ENCODE assay signal across 1 fruit fly cellular context in the genomic region with DNA sequence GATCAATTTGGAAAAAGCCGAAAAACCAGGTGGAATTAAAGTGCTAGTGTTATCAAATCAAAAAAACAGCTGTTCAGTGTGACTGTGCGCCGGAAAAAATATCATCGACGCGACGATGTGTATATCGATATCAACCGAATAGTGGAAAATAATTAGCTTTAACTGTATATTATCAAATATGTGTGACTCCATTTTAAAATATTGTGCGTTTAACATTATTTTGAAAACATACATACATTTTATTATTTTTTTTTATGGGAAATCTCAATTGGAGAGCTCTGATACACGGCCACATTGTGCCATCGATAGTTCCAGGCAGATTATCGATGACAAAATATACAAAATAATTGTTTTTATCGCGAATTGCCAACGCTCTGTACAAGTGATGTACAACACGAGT.
TF ChIP-seq lines count a peak whose summit lies in the region.

A gene (minus strand): TSS at position 75 of the 400 bp plus-strand sequence.
A gene (plus strand): TSS at position 347 of the 400 bp plus-strand sequence.

TF ChIP-seq in whole organism, embryonic, 481 proteins besides CTCF, POLR2A, EP300 and RAD21 (continued from another document and continues in another):
- peak; percentile 23 for TF ChIP-seq Xbp1 (GFP tag; optimal IDR thresholded peaks at IDR 0.05; lab: Kevin White, UChicago)
- TF ChIP-seq CG13775 (GFP tag; optimal IDR thresholded peaks at IDR 0.05; lab: Kevin White, UChicago), result peak; percentile 16
- no peak for TF ChIP-seq CG11696 (GFP tag; IDR thresholded peaks at IDR 0.05; lab: Robert Waterston, UW)
- TF ChIP-seq slp2 (GFP tag; optimal IDR thresholded peaks at IDR 0.05; lab: Kevin White, UChicago), result no peak
- TF ChIP-seq CG6683 (GFP tag; optimal IDR thresholded peaks at IDR 0.05; lab: Kevin White, UChicago), result no peak
- no peak for TF ChIP-seq schlank (tag; optimal IDR thresholded peaks at IDR 0.05; lab: Kevin White, UChicago)
- no peak for TF ChIP-seq CG14014 (GFP tag; IDR thresholded peaks at IDR 0.05; lab: Robert Waterston, UW)
- TF ChIP-seq CG8478 (optimal IDR thresholded peaks at IDR 0.05; lab: Kevin White, UChicago), result no peak
- TF ChIP-seq CG14050 (GFP tag; IDR thresholded peaks at IDR 0.05; lab: Robert Waterston, UW), result no peak
- TF ChIP-seq CG31388 (GFP tag; optimal IDR thresholded peaks at IDR 0.05; lab: Kevin White, UChicago), result no peak
- TF ChIP-seq ems (GFP tag; optimal IDR thresholded peaks at IDR 0.05; lab: Kevin White, UChicago), result no peak
- TF ChIP-seq fd96Cb (tag; optimal IDR thresholded peaks at IDR 0.05; lab: Kevin White, UChicago), result no peak
- 0 out of 3 replicates have a peak, but pooled peaks have one; percentile 17 for TF ChIP-seq gce (GFP tag; IDR thresholded peaks at IDR 0.05; lab: Robert Waterston, UW)
- TF ChIP-seq disco-r (GFP tag; optimal IDR thresholded peaks at IDR 0.05; lab: Kevin White, UChicago), result no peak
- no peak for TF ChIP-seq gro (GFP tag; optimal IDR thresholded peaks at IDR 0.05; lab: Kevin White, UChicago)
- peak; percentile 81 for TF ChIP-seq CG2116 (GFP tag; optimal IDR thresholded peaks at IDR 0.05; lab: Kevin White, UChicago)
- peak; percentile 93 for TF ChIP-seq CG15514 (GFP tag; optimal IDR thresholded peaks at IDR 0.05; lab: Kevin White, UChicago)
- TF ChIP-seq D (optimal IDR thresholded peaks at IDR 0.05; lab: Kevin White, UChicago), result no peak
- no peak for TF ChIP-seq D (GFP tag; optimal IDR thresholded peaks at IDR 0.05; lab: Kevin White, UChicago)
- TF ChIP-seq CG31224 (GFP tag; IDR thresholded peaks at IDR 0.05; lab: Robert Waterston, UW), result no peak
- TF ChIP-seq dysf (GFP tag; IDR thresholded peaks at IDR 0.05; lab: Robert Waterston, UW), result no peak
- no peak for TF ChIP-seq sens-2 (GFP tag; IDR thresholded peaks at IDR 0.05; lab: Robert Waterston, UW)
- no peak for TF ChIP-seq Dek (tag; optimal IDR thresholded peaks at IDR 0.05; lab: Kevin White, UChicago)
- no peak for TF ChIP-seq nom (GFP tag; optimal IDR thresholded peaks at IDR 0.05; lab: Kevin White, UChicago)
- TF ChIP-seq CG14965 (GFP tag; optimal IDR thresholded peaks at IDR 0.05; lab: Kevin White, UChicago; ENCODE audit: borderline replicate concordance), result no peak
- no peak for TF ChIP-seq gcm2 (GFP tag; optimal IDR thresholded peaks at IDR 0.05; lab: Kevin White, UChicago)
- peak; percentile 29; the same call in 1 of the 3 replicates for TF ChIP-seq zen2 (GFP tag; IDR thresholded peaks at IDR 0.05; lab: Robert Waterston, UW; ENCODE audit: partially characterized antibody)
- TF ChIP-seq Ravus (GFP tag; IDR thresholded peaks at IDR 0.05; lab: Robert Waterston, UW), result no peak
- TF ChIP-seq sim (GFP tag; IDR thresholded peaks at IDR 0.05; lab: Robert Waterston, UW), result no peak
- no peak for TF ChIP-seq CG2202 (tag; optimal IDR thresholded peaks at IDR 0.05; lab: Kevin White, UChicago)
- TF ChIP-seq CG7745 (tag; optimal IDR thresholded peaks at IDR 0.05; lab: Kevin White, UChicago), result no peak
- TF ChIP-seq CG17912 (GFP tag; optimal IDR thresholded peaks at IDR 0.05; lab: Kevin White, UChicago), result no peak
- no peak for TF ChIP-seq klu (GFP tag; IDR thresholded peaks at IDR 0.05; lab: Robert Waterston, UW)
- peak in 1 of 2 experiments; percentile 51 for TF ChIP-seq Pdp1 (GFP tag; optimal IDR thresholded peaks at IDR 0.05; lab: Kevin White, UChicago)
- no peak for TF ChIP-seq mirr (GFP tag; optimal IDR thresholded peaks at IDR 0.05; lab: Kevin White, UChicago)
- no peak for TF ChIP-seq Blimp-1 (GFP tag; optimal IDR thresholded peaks at IDR 0.05; lab: Kevin White, UChicago)
- no peak for TF ChIP-seq Chrac-16 (GFP tag; optimal IDR thresholded peaks at IDR 0.05; lab: Kevin White, UChicago)
- TF ChIP-seq CG10147 (GFP tag; optimal IDR thresholded peaks at IDR 0.05; lab: Kevin White, UChicago), result no peak
- TF ChIP-seq Atf6 (GFP tag; IDR thresholded peaks at IDR 0.05; lab: Robert Waterston, UW), result no peak
- TF ChIP-seq onecut (GFP tag; IDR thresholded peaks at IDR 0.05; lab: Robert Waterston, UW), result no peak
- TF ChIP-seq luna (GFP tag; optimal IDR thresholded peaks at IDR 0.05; lab: Kevin White, UChicago), result no peak
- TF ChIP-seq CG8281 (tag; optimal IDR thresholded peaks at IDR 0.05; lab: Kevin White, UChicago), result no peak
- no peak for TF ChIP-seq CG16779 (GFP tag; IDR thresholded peaks at IDR 0.05; lab: Robert Waterston, UW)
- peak; percentile 76 for TF ChIP-seq Bgb (GFP tag; IDR thresholded peaks at IDR 0.05; lab: Robert Waterston, UW; ENCODE audit: partially characterized antibody)
- TF ChIP-seq grau (tag; optimal IDR thresholded peaks at IDR 0.05; lab: Kevin White, UChicago), result peak; percentile 23
- TF ChIP-seq cad (GFP tag; optimal IDR thresholded peaks at IDR 0.05; lab: Kevin White, UChicago), result no peak
- TF ChIP-seq Sox102F (GFP tag; optimal IDR thresholded peaks at IDR 0.05; lab: Kevin White, UChicago), result no peak
- peak; percentile 60; the same call in 1 of the 3 replicates for TF ChIP-seq CG7963 (GFP tag; IDR thresholded peaks at IDR 0.05; lab: Robert Waterston, UW; ENCODE audit: partially characterized antibody)
- TF ChIP-seq D19B (GFP tag; optimal IDR thresholded peaks at IDR 0.05; lab: Kevin White, UChicago), result no peak
- TF ChIP-seq her (GFP tag; optimal IDR thresholded peaks at IDR 0.05; lab: Kevin White, UChicago), result no peak
- TF ChIP-seq CG8388 (GFP tag; optimal IDR thresholded peaks at IDR 0.05; lab: Kevin White, UChicago), result no peak
- no peak for TF ChIP-seq CG30020 (tag; optimal IDR thresholded peaks at IDR 0.05; lab: Kevin White, UChicago)
- no peak for TF ChIP-seq Hmx (GFP tag; optimal IDR thresholded peaks at IDR 0.05; lab: Kevin White, UChicago)
- peak; percentile 68 for TF ChIP-seq Med (GFP tag; lab: Kevin White, UChicago)
- TF ChIP-seq jigr1 (GFP tag; IDR thresholded peaks at IDR 0.05; lab: Robert Waterston, UW), result no peak
- TF ChIP-seq NFAT (GFP tag; IDR thresholded peaks at IDR 0.05; lab: Robert Waterston, UW), result no peak
- TF ChIP-seq CG33557 (GFP tag; optimal IDR thresholded peaks at IDR 0.05; lab: Kevin White, UChicago), result no peak
- peak; percentile 24; the same call in 1 of the 2 replicates for TF ChIP-seq CG6272 (GFP tag; IDR thresholded peaks at IDR 0.05; lab: Robert Waterston, UW)
- no peak for TF ChIP-seq Hand (GFP tag; optimal IDR thresholded peaks at IDR 0.05; lab: Kevin White, UChicago)
- TF ChIP-seq Kr (GFP tag; optimal IDR thresholded peaks at IDR 0.05; lab: Kevin White, UChicago), result no peak
- TF ChIP-seq dpn (GFP tag; optimal IDR thresholded peaks at IDR 0.05; lab: Kevin White, UChicago), result peak; percentile 25 to 28
- TF ChIP-seq CG11398 (GFP tag; optimal IDR thresholded peaks at IDR 0.05; lab: Kevin White, UChicago), result no peak
- peak; percentile 78 for TF ChIP-seq inv (GFP tag; IDR thresholded peaks at IDR 0.05; lab: Robert Waterston, UW; ENCODE audit: partially characterized antibody)
- no peak for TF ChIP-seq wdn (GFP tag; IDR thresholded peaks at IDR 0.05; lab: Robert Waterston, UW)
- no peak for TF ChIP-seq tll (GFP tag; optimal IDR thresholded peaks at IDR 0.05; lab: Kevin White, UChicago)
- TF ChIP-seq CG11093 (GFP tag; IDR thresholded peaks at IDR 0.05; lab: Robert Waterston, UW), result no peak
- no peak for TF ChIP-seq pb (GFP tag; optimal IDR thresholded peaks at IDR 0.05; lab: Kevin White, UChicago)
- TF ChIP-seq TFAM (GFP tag; optimal IDR thresholded peaks at IDR 0.05; lab: Kevin White, UChicago), result no peak
- TF ChIP-seq ato (GFP tag; IDR thresholded peaks at IDR 0.05; lab: Robert Waterston, UW; ENCODE audit: partially characterized antibody), result 0 out of 2 replicates have a peak, but pooled peaks have one; percentile 17
- no peak for TF ChIP-seq CG7271 (tag; optimal IDR thresholded peaks at IDR 0.05; lab: Kevin White, UChicago)
- TF ChIP-seq Atf3 (GFP tag; optimal IDR thresholded peaks at IDR 0.05; lab: Kevin White, UChicago), result no peak
- no peak for TF ChIP-seq odd (GFP tag; optimal IDR thresholded peaks at IDR 0.05; lab: Kevin White, UChicago)
- no peak for TF ChIP-seq fd64A (GFP tag; optimal IDR thresholded peaks at IDR 0.05; lab: Kevin White, UChicago)
- TF ChIP-seq Rx (GFP tag; IDR thresholded peaks at IDR 0.05; lab: Robert Waterston, UW), result no peak
- no peak for TF ChIP-seq p53 (GFP tag; optimal IDR thresholded peaks at IDR 0.05; lab: Kevin White, UChicago)
- TF ChIP-seq tio (GFP tag; optimal IDR thresholded peaks at IDR 0.05; lab: Kevin White, UChicago), result no peak
- no peak for TF ChIP-seq nau (GFP tag; optimal IDR thresholded peaks at IDR 0.05; lab: Kevin White, UChicago)
- no peak for TF ChIP-seq ab (GFP tag; optimal IDR thresholded peaks at IDR 0.05; lab: Kevin White, UChicago)
- no peak for TF ChIP-seq exex (tag; optimal IDR thresholded peaks at IDR 0.05; lab: Kevin White, UChicago)
- peak; percentile 71 for TF ChIP-seq CG9797 (GFP tag; optimal IDR thresholded peaks at IDR 0.05; lab: Kevin White, UChicago)
- TF ChIP-seq gt (GFP tag; IDR thresholded peaks at IDR 0.05; lab: Robert Waterston, UW), result no peak
- peak; percentile 52 for TF ChIP-seq YL-1 (GFP tag; optimal IDR thresholded peaks at IDR 0.05; lab: Kevin White, UChicago)
- no peak for TF ChIP-seq so (GFP tag; IDR thresholded peaks at IDR 0.05; lab: Robert Waterston, UW)
- TF ChIP-seq otp (GFP tag; IDR thresholded peaks at IDR 0.05; lab: Robert Waterston, UW), result no peak
- TF ChIP-seq phol (tag; optimal IDR thresholded peaks at IDR 0.05; lab: Kevin White, UChicago), result peak; percentile 22
- TF ChIP-seq bcd (GFP tag; optimal IDR thresholded peaks at IDR 0.05; lab: Kevin White, UChicago), result no peak
- TF ChIP-seq CG3407 (GFP tag; optimal IDR thresholded peaks at IDR 0.05; lab: Kevin White, UChicago), result no peak
- TF ChIP-seq CG11247 (GFP tag; IDR thresholded peaks at IDR 0.05; lab: Robert Waterston, UW), result no peak
- no peak for TF ChIP-seq C15 (GFP tag; IDR thresholded peaks at IDR 0.05; lab: Robert Waterston, UW)
- TF ChIP-seq kah (GFP tag; optimal IDR thresholded peaks at IDR 0.05; lab: Kevin White, UChicago), result no peak
- TF ChIP-seq CG4820 (GFP tag; optimal IDR thresholded peaks at IDR 0.05; lab: Kevin White, UChicago), result no peak
- peak; percentile 80 for TF ChIP-seq hb (GFP tag; IDR thresholded peaks at IDR 0.05; lab: Robert Waterston, UW; ENCODE audit: partially characterized antibody)
- TF ChIP-seq CG4404 (GFP tag; IDR thresholded peaks at IDR 0.05; lab: Robert Waterston, UW), result no peak
- TF ChIP-seq az2 (GFP tag; optimal IDR thresholded peaks at IDR 0.05; lab: Kevin White, UChicago), result no peak
- no peak for TF ChIP-seq jumu (GFP tag; optimal IDR thresholded peaks at IDR 0.05; lab: Kevin White, UChicago)
- no peak for TF ChIP-seq CG4424 (GFP tag; optimal IDR thresholded peaks at IDR 0.05; lab: Kevin White, UChicago)
- TF ChIP-seq CG10209 (GFP tag; optimal IDR thresholded peaks at IDR 0.05; lab: Kevin White, UChicago), result no peak
- no peak for TF ChIP-seq Bteb2 (GFP tag; optimal IDR thresholded peaks at IDR 0.05; lab: Kevin White, UChicago)
- no peak for TF ChIP-seq Dip2 (GFP tag; IDR thresholded peaks at IDR 0.05; lab: Robert Waterston, UW)
- no peak for TF ChIP-seq sr (GFP tag; IDR thresholded peaks at IDR 0.05; lab: Robert Waterston, UW)
- TF ChIP-seq CG32772 (GFP tag; IDR thresholded peaks at IDR 0.05; lab: Robert Waterston, UW), result no peak
- TF ChIP-seq chn (GFP tag; optimal IDR thresholded peaks at IDR 0.05; lab: Kevin White, UChicago), result no peak
- TF ChIP-seq CG9609 (GFP tag; optimal IDR thresholded peaks at IDR 0.05; lab: Kevin White, UChicago), result no peak
- TF ChIP-seq CG31441 (GFP tag; IDR thresholded peaks at IDR 0.05; lab: Robert Waterston, UW), result no peak
- TF ChIP-seq Ada2b (GFP tag; IDR thresholded peaks at IDR 0.05; lab: Robert Waterston, UW), result no peak
- no peak for TF ChIP-seq ci (GFP tag; IDR thresholded peaks at IDR 0.05; lab: Robert Waterston, UW)
- TF ChIP-seq CG3847 (GFP tag; IDR thresholded peaks at IDR 0.05; lab: Robert Waterston, UW), result no peak
- TF ChIP-seq CG17361 (GFP tag; IDR thresholded peaks at IDR 0.05; lab: Robert Waterston, UW), result peak; percentile 38; the same call in 1 of the 3 replicates
- no peak for TF ChIP-seq Camta (GFP tag; optimal IDR thresholded peaks at IDR 0.05; lab: Kevin White, UChicago)
- TF ChIP-seq CG18262 (tag; optimal IDR thresholded peaks at IDR 0.05; lab: Kevin White, UChicago), result peak; percentile 0
- no peak for TF ChIP-seq Max (GFP tag; optimal IDR thresholded peaks at IDR 0.05; lab: Kevin White, UChicago)
- no peak for TF ChIP-seq vvl (GFP tag; IDR thresholded peaks at IDR 0.05; lab: Robert Waterston, UW)
- TF ChIP-seq chm (GFP tag; IDR thresholded peaks at IDR 0.05; lab: Robert Waterston, UW), result no peak
- TF ChIP-seq CG7556 (GFP tag; optimal IDR thresholded peaks at IDR 0.05; lab: Kevin White, UChicago), result no peak
- no peak for TF ChIP-seq CG13424 (tag; optimal IDR thresholded peaks at IDR 0.05; lab: Kevin White, UChicago)
- TF ChIP-seq CG11695 (GFP tag; IDR thresholded peaks at IDR 0.05; lab: Robert Waterston, UW), result no peak
- no peak for TF ChIP-seq CG7357 (GFP tag; IDR thresholded peaks at IDR 0.05; lab: Robert Waterston, UW)
- no peak for TF ChIP-seq CG12104 (GFP tag; optimal IDR thresholded peaks at IDR 0.05; lab: Kevin White, UChicago)
- peak in 1 of 3 experiments; percentile 48 for TF ChIP-seq Stat92E (GFP tag; optimal IDR thresholded peaks at IDR 0.05; lab: Kevin White, UChicago)
- TF ChIP-seq btn (GFP tag; optimal IDR thresholded peaks at IDR 0.05; lab: Kevin White, UChicago), result no peak
- no peak for TF ChIP-seq NK7.1 (GFP tag; optimal IDR thresholded peaks at IDR 0.05; lab: Kevin White, UChicago)
- no peak for TF ChIP-seq CG6175 (GFP tag; IDR thresholded peaks at IDR 0.05; lab: Robert Waterston, UW)
- no peak for TF ChIP-seq CG15479 (GFP tag; optimal IDR thresholded peaks at IDR 0.05; lab: Kevin White, UChicago)
- TF ChIP-seq Mad (GFP tag; optimal IDR thresholded peaks at IDR 0.05; lab: Kevin White, UChicago), result no peak
- no peak for TF ChIP-seq yki (optimal IDR thresholded peaks at IDR 0.05; lab: Kevin White, UChicago)
- TF ChIP-seq fd3F (GFP tag; optimal IDR thresholded peaks at IDR 0.05; lab: Kevin White, UChicago), result no peak
- no peak for TF ChIP-seq seq (GFP tag; IDR thresholded peaks at IDR 0.05; lab: Robert Waterston, UW)
- TF ChIP-seq CG2199 (GFP tag; IDR thresholded peaks at IDR 0.05; lab: Robert Waterston, UW), result no peak
- no peak for TF ChIP-seq z (GFP tag; IDR thresholded peaks at IDR 0.05; lab: Robert Waterston, UW)
- TF ChIP-seq Deaf1 (tag; optimal IDR thresholded peaks at IDR 0.05; lab: Kevin White, UChicago), result no peak
- TF ChIP-seq CG11723 (GFP tag; optimal IDR thresholded peaks at IDR 0.05; lab: Kevin White, UChicago), result no peak
- TF ChIP-seq kni (GFP tag; optimal IDR thresholded peaks at IDR 0.05; lab: Kevin White, UChicago), result no peak
- no peak for TF ChIP-seq pros (GFP tag; optimal IDR thresholded peaks at IDR 0.05; lab: Kevin White, UChicago)
- no peak for TF ChIP-seq sima (GFP tag; optimal IDR thresholded peaks at IDR 0.05; lab: Kevin White, UChicago)
